Fruit fly (Drosophila melanogaster) whole organism, prepupa: ENCODE data around the gene RhoGAPp190.

Experiments used
- Blimp-1 ChIP-seq: fragments of 200-800 bp; sonication (Bioruptor generic); optimal IDR thresholded peaks from 3 replicates; lab custom pipeline; 2017; ENCODE audit warnings: missing biosample characterization, missing genetic modification characterization, mild to moderate bottlenecking, moderate library complexity, missing genetic modification reagents
- CG10669 ChIP-seq: fragments of 200-800 bp; sonication (Bioruptor generic); optimal IDR thresholded peaks from 3 replicates; lab custom pipeline; 2018; ENCODE audit warnings: missing biosample characterization, mild to moderate bottlenecking, missing genetic modification characterization, moderate library complexity
- CG11294 ChIP-seq: fragments of 200-800 bp; sonication (Bioruptor generic); IDR thresholded peaks from 2 replicates; pipeline ENCODE4 v1.3.6; 2022; ENCODE audit warnings: missing biosample characterization, missing genetic modification characterization
- CG11762 ChIP-seq: fragments of 200-800 bp; sonication (Bioruptor generic); optimal IDR thresholded peaks from 3 replicates; lab custom pipeline; 2016; ENCODE audit warnings: missing biosample characterization, missing genetic modification characterization; ENCODE audit not compliant: insufficient read depth
- CG11902 ChIP-seq: fragments of 200-800 bp; sonication (Bioruptor generic); optimal IDR thresholded peaks from 3 replicates; lab custom pipeline; 2016; ENCODE audit warnings: missing biosample characterization, missing genetic modification characterization
- CG15336 ChIP-seq: fragments of 200-800 bp; sonication (Bioruptor generic); IDR thresholded peaks from 2 replicates; pipeline ENCODE4 v1.3.6; 2022; ENCODE audit warnings: missing biosample characterization, missing genetic modification characterization
- CG16779 ChIP-seq: fragments of 200-800 bp; sonication (Bioruptor generic); optimal IDR thresholded peaks from 3 replicates; lab custom pipeline; 2017; ENCODE audit warnings: missing biosample characterization, mild to moderate bottlenecking, missing genetic modification characterization
- CG31627 ChIP-seq: fragments of 200-800 bp; sonication (Bioruptor generic); optimal IDR thresholded peaks from 3 replicates; lab custom pipeline; 2016; ENCODE audit warnings: missing biosample characterization, missing genetic modification characterization
- CG34406 ChIP-seq: fragments of 200-800 bp; sonication (Bioruptor generic); optimal IDR thresholded peaks from 3 replicates; lab custom pipeline; 2016; ENCODE audit warnings: missing biosample characterization, missing genetic modification characterization
- CG3919 ChIP-seq: fragments of 200-800 bp; sonication (Bioruptor generic); optimal IDR thresholded peaks from 3 replicates; lab custom pipeline; 2016; ENCODE audit warnings: missing biosample characterization, missing genetic modification characterization
- CG4318 ChIP-seq: fragments of 200-800 bp; sonication (Bioruptor generic); optimal IDR thresholded peaks from 3 replicates; lab custom pipeline; 2017; ENCODE audit warnings: missing biosample characterization, mild to moderate bottlenecking, missing genetic modification characterization
- CG6163 ChIP-seq: fragments of 200-800 bp; sonication (Bioruptor generic); IDR thresholded peaks from 3 replicates; pipeline ENCODE4 v1.3.6; 2022; ENCODE audit warnings: missing biosample characterization, missing genetic modification characterization
- CG6276 ChIP-seq: fragments of 200-800 bp; sonication (Bioruptor generic); optimal IDR thresholded peaks from 2 replicates; lab custom pipeline; 2017; ENCODE audit warnings: missing biosample characterization, mild to moderate bottlenecking, missing genetic modification characterization
- CG6792 ChIP-seq: fragments of 200-800 bp; sonication (Bioruptor generic); optimal IDR thresholded peaks from 3 replicates; lab custom pipeline; 2016; ENCODE audit warnings: missing biosample characterization, missing genetic modification characterization
- CG6808 ChIP-seq: fragments of 200-800 bp; sonication (Bioruptor generic); optimal IDR thresholded peaks from 3 replicates; lab custom pipeline; 2017; ENCODE audit warnings: missing biosample characterization, missing genetic modification characterization, mild to moderate bottlenecking, moderate library complexity, missing genetic modification reagents
- CG6854 ChIP-seq: fragments of 200-800 bp; sonication (Bioruptor generic); optimal IDR thresholded peaks from 2 replicates; lab custom pipeline; 2017; ENCODE audit warnings: missing biosample characterization, mild to moderate bottlenecking, missing genetic modification characterization
- CG7368 ChIP-seq: fragments of 200-800 bp; sonication (Bioruptor generic); optimal IDR thresholded peaks from 3 replicates; lab custom pipeline; 2016; ENCODE audit warnings: missing biosample characterization, missing genetic modification characterization
- CG8119 ChIP-seq: fragments of 200-800 bp; sonication (Bioruptor generic); IDR thresholded peaks from 3 replicates; pipeline ENCODE4 v1.3.6; 2022; ENCODE audit warnings: missing biosample characterization, missing genetic modification characterization
- CG8319 ChIP-seq: fragments of 200-800 bp; sonication (Bioruptor generic); optimal IDR thresholded peaks from 3 replicates; lab custom pipeline; 2016; ENCODE audit warnings: missing biosample characterization, missing genetic modification characterization
- CG8632 ChIP-seq: fragments of 200-800 bp; sonication (Bioruptor generic); optimal IDR thresholded peaks from 3 replicates; lab custom pipeline; 2016; ENCODE audit warnings: missing biosample characterization, missing genetic modification characterization
- CG9139 ChIP-seq: fragments of 200-800 bp; sonication (Bioruptor generic); optimal IDR thresholded peaks from 3 replicates; lab custom pipeline; 2017; ENCODE audit warnings: missing biosample characterization, mild to moderate bottlenecking, missing genetic modification characterization
- Eip78C ChIP-seq: fragments of 200-800 bp; sonication (Bioruptor generic); peaks from one replicate; lab custom pipeline; 2016; ENCODE audit warnings: missing biosample characterization, missing genetic modification characterization
- Eip93F ChIP-seq: fragments of 200-800 bp; sonication (Bioruptor generic); optimal IDR thresholded peaks from 2 replicates; lab custom pipeline; 2016; ENCODE audit warnings: missing biosample characterization, mild to moderate bottlenecking, missing genetic modification characterization
- Ets21C ChIP-seq: fragments of 200-800 bp; sonication (Bioruptor generic); optimal IDR thresholded peaks from 3 replicates; lab custom pipeline; 2016; ENCODE audit warnings: missing biosample characterization, missing genetic modification characterization
- Ets96B ChIP-seq: fragments of 200-800 bp; optimal IDR thresholded peaks from 2 replicates; lab custom pipeline; 2019; ENCODE audit warnings: missing biosample characterization, mild to moderate bottlenecking, missing genetic modification characterization, moderate library complexity
- Gug ChIP-seq: fragments of 200-800 bp; sonication (Bioruptor generic); IDR thresholded peaks from 2 replicates; pipeline ENCODE4 v1.3.6; 2022; ENCODE audit warnings: missing biosample characterization, missing genetic modification characterization
- Hr4 ChIP-seq: fragments of 200-800 bp; sonication (Bioruptor generic); optimal IDR thresholded peaks from 3 replicates; lab custom pipeline; 2016; ENCODE audit warnings: missing biosample characterization, missing genetic modification characterization
- Lpt ChIP-seq: fragments of 200-800 bp; sonication (Bioruptor generic); optimal IDR thresholded peaks from 3 replicates; lab custom pipeline; 2016; ENCODE audit warnings: missing biosample characterization, missing genetic modification characterization
- Met ChIP-seq: fragments of 200-800 bp; sonication (Bioruptor generic); optimal IDR thresholded peaks from 3 replicates; lab custom pipeline; 2016; ENCODE audit warnings: missing biosample characterization, missing genetic modification characterization
- Smox ChIP-seq: fragments of 200-800 bp; sonication (Bioruptor generic); optimal IDR thresholded peaks from 3 replicates; lab custom pipeline; 2016; ENCODE audit warnings: missing biosample characterization, missing genetic modification characterization
- Sox14 ChIP-seq: fragments of 200-800 bp; sonication (Bioruptor generic); optimal IDR thresholded peaks from 3 replicates; lab custom pipeline; 2016; ENCODE audit warnings: missing biosample characterization, missing genetic modification characterization
- Sox15 ChIP-seq: fragments of 200-800 bp; sonication (Bioruptor generic); optimal IDR thresholded peaks from 3 replicates; lab custom pipeline; 2016; ENCODE audit warnings: missing biosample characterization, missing genetic modification characterization
- dsx ChIP-seq: fragments of 200-800 bp; optimal IDR thresholded peaks from 3 replicates; lab custom pipeline; 2019; ENCODE audit warnings: missing biosample characterization, mild to moderate bottlenecking, missing genetic modification characterization, moderate library complexity; ENCODE audit not compliant: poor library complexity, severe bottlenecking
- esn ChIP-seq: fragments of 200-800 bp; sonication (Bioruptor generic); optimal IDR thresholded peaks from 2 replicates; lab custom pipeline; 2016; ENCODE audit warnings: missing biosample characterization, mild to moderate bottlenecking, missing genetic modification characterization, moderate library complexity
- lz ChIP-seq: fragments of 200-800 bp; sonication (Bioruptor generic); optimal IDR thresholded peaks from 3 replicates; lab custom pipeline; 2016; ENCODE audit warnings: missing biosample characterization, missing genetic modification characterization
- net ChIP-seq: fragments of 200-800 bp; sonication (Bioruptor generic); optimal IDR thresholded peaks from 3 replicates; lab custom pipeline; 2016; ENCODE audit warnings: missing biosample characterization, missing genetic modification characterization
- pdm3 ChIP-seq: fragments of 200-800 bp; sonication (Bioruptor generic); optimal IDR thresholded peaks from 3 replicates; lab custom pipeline; 2016; ENCODE audit warnings: missing biosample characterization, missing genetic modification characterization
- salr ChIP-seq, 2 experiments: fragments of 200-800 bp; sonication (Bioruptor generic); optimal IDR thresholded peaks; 3 replicates each; lab custom pipeline; 2016 to 2018; ENCODE audit warnings: missing biosample characterization in 2 of 2, missing genetic modification characterization in 2 of 2, mild to moderate bottlenecking in 1 of 2
- spab ChIP-seq: fragments of 200-800 bp; sonication (Bioruptor generic); optimal IDR thresholded peaks from 2 replicates; lab custom pipeline; 2017; ENCODE audit warnings: missing biosample characterization, mild to moderate bottlenecking, missing genetic modification characterization, missing genetic modification reagents
- ss ChIP-seq, 2 experiments: fragments of 200-800 bp; sonication (Bioruptor generic); optimal IDR thresholded peaks; 2 replicates in 1 of 2; 3 replicates in 1 of 2; lab custom pipeline; 2017 to 2018; ENCODE audit warnings: mild to moderate bottlenecking in 2 of 2, missing biosample characterization in 2 of 2, missing genetic modification characterization in 2 of 2, moderate library complexity in 1 of 2
- svp ChIP-seq: fragments of 200-800 bp; sonication (Bioruptor generic); peaks from one replicate; lab custom pipeline; 2016; ENCODE audit warnings: missing biosample characterization, missing genetic modification characterization
- topi ChIP-seq: fragments of 200-800 bp; sonication (Bioruptor generic); optimal IDR thresholded peaks from 3 replicates; lab custom pipeline; 2016; ENCODE audit warnings: missing biosample characterization, missing genetic modification characterization
- vri ChIP-seq: fragments of 200-800 bp; sonication (Bioruptor generic); optimal IDR thresholded peaks from 3 replicates; lab custom pipeline; 2016; ENCODE audit warnings: missing biosample characterization, mild to moderate bottlenecking, missing genetic modification characterization

Gene RhoGAPp190

dm6 chrX:17631996-17632612 is 20.3 kb downstream of the RhoGAPp190 start, which contains the start of the genes corolla and ND-24 (continued):
- TF ChIP-seq CG6808 (GFP tag; lab: Kevin White, UChicago) (no peak), CG7368 (GFP tag; lab: Kevin White, UChicago) (no peak), Ets96B (tag; lab: Kevin White, UChicago) (peak; percentile 49), svp (no peak), vri (no peak), CG16779 (no peak), Eip93F (GFP tag; lab: Kevin White, UChicago) (no peak), CG10669 (no peak), Blimp-1 (GFP tag; lab: Kevin White, UChicago) (no peak), CG15336 (GFP tag; lab: Robert Waterston, UW) (peak; percentile 61), CG4318 (no peak), Hr4 (GFP tag; lab: Kevin White, UChicago) (peak; percentile 80), ss (GFP tag; optimal IDR thresholded peaks at IDR 0.05; lab: Kevin White, UChicago) (no peak), Met (GFP tag; lab: Kevin White, UChicago) (no peak), salr (GFP tag; optimal IDR thresholded peaks at IDR 0.05; lab: Kevin White, UChicago) (peak in 1 of 2 experiments; percentile 70)

dm6 chrX:17629317-17629716 is 23.0 kb downstream of the RhoGAPp190 start, which contains the start of gene CG8326:
TSS of gene CG8326 (minus strand) at chrX:17629492.
- no peak for TF ChIP-seq CG11294 (GFP tag; lab: Robert Waterston, UW)

DNA sequence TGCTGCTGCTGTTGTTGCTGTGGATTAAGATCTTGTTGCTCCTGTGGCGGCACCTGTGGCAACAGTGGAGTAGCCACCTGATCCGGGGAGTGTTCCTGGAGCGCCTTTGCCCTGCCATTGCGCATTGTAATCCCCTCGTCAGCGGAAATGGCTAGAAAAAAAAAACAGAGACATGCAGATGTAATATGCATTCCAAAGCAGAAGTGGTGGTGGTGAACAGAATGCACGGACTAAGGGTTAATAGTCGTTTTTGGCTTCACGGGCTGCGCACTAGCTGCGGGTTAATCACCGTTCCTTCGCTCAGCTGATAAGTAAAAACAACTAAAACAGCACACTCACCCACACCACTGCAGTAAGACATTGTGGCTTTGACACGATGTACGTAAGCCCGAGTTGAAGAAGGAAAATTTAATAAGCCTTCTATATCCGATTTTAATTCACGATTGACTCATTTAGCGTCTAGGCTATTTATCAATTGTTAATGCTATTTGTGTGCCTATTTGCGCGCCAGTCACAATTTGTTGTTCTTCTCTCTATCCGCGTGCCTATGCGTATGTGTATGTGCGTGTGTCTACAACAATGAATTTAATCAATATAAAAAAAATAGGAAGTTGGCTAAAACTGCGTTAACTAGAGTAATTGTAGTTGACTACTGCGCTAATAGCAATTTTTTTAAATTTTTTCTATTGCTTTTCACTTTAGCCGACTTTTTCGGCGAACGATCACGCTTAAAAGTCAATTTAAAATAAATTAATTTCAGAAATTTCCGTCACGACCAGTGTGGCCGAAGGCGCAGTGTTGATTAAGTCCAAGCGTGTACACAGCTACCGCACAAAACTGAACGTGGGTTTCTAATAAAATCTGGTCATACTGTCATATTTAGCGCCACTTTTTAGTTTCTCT is 25.0 kb downstream of the RhoGAPp190 start, which contains the start of gene stas:
stas (minus strand) TSS at position 806 of the 903 bp plus-strand sequence.
- TF ChIP-seq Ets21C (GFP tag; lab: Kevin White, UChicago) (no peak), CG8119 (GFP tag; lab: Robert Waterston, UW) (0 out of 3 replicates have a peak, but pooled peaks have one; percentile 21), CG15336 (GFP tag; lab: Robert Waterston, UW) (no peak), CG9139 (GFP tag; lab: Kevin White, UChicago) (no peak), Eip78C (GFP tag; lab: Kevin White, UChicago) (peak; percentile 77), CG11762 (GFP tag; lab: Kevin White, UChicago) (no peak), CG8319 (GFP tag; lab: Kevin White, UChicago) (no peak), pdm3 (GFP tag; lab: Kevin White, UChicago) (peak; percentile 19), topi (peak; percentile 8), Sox15 (no peak), Blimp-1 (GFP tag; lab: Kevin White, UChicago) (no peak), spab (GFP tag; lab: Kevin White, UChicago) (no peak), CG3919 (GFP tag; lab: Kevin White, UChicago) (no peak), Gug (GFP tag; lab: Robert Waterston, UW) (no peak), esn (GFP tag; lab: Kevin White, UChicago) (no peak), Sox14 (GFP tag; lab: Kevin White, UChicago) (peak; percentile 35), dsx (GFP tag; lab: Kevin White, UChicago) (peak; percentile 64), CG6276 (GFP tag; lab: Kevin White, UChicago) (no peak), salr (GFP tag; optimal IDR thresholded peaks at IDR 0.05; lab: Kevin White, UChicago) (no peak), CG10669 (no peak), ss (GFP tag; optimal IDR thresholded peaks at IDR 0.05; lab: Kevin White, UChicago) (peak in 1 of 2 experiments; percentile 28), net (GFP tag; lab: Kevin White, UChicago) (no peak), Lpt (GFP tag; lab: Kevin White, UChicago) (no peak), Eip93F (GFP tag; lab: Kevin White, UChicago) (peak; percentile 3), CG4318 (no peak), CG6792 (no peak), vri (no peak), lz (GFP tag; lab: Kevin White, UChicago) (no peak), CG7368 (GFP tag; lab: Kevin White, UChicago) (no peak), CG34406 (GFP tag; lab: Kevin White, UChicago) (no peak), CG8632 (no peak), CG6163 (GFP tag; lab: Robert Waterston, UW) (no peak), Ets96B (tag; lab: Kevin White, UChicago) (no peak), CG11902 (GFP tag; lab: Kevin White, UChicago) (no peak), Smox (GFP tag; lab: Kevin White, UChicago) (no peak), CG31627 (no peak), CG6854 (GFP tag; lab: Kevin White, UChicago) (peak; percentile 52)
